Worm (Caenorhabditis elegans): ENCODE measurements around the gene fbxa-224.

Gene fbxa-224

ce11 chrII:7519221-7519620 lies 28.7 kb downstream of the fbxa-224 start, which contains the start of gene glb-9:
Gene glb-9 (minus strand): TSS chrII:7519321.
- TF ChIP-seq zfp-3 (GFP tag; conservative IDR thresholded peaks at IDR 0.05) (no peak), hif-1 (tag; optimal IDR thresholded peaks at IDR 0.05) (no peak), F44E2.7 (GFP tag; IDR thresholded peaks at IDR 0.05) (no peak), set-16 (GFP tag; IDR thresholded peaks at IDR 0.05) (no peak), ceh-28 (tag; optimal IDR thresholded peaks at IDR 0.05) (no peak), F26F4.8 (GFP tag; conservative IDR thresholded peaks at IDR 0.05) (no peak), egl-27 (tag; optimal IDR thresholded peaks at IDR 0.05) (no peak), tra-1 (GFP tag; IDR thresholded peaks at IDR 0.05) (no peak), mep-1 (tag; optimal IDR thresholded peaks at IDR 0.05) (no peak), R02D3.7 (tag; optimal IDR thresholded peaks at IDR 0.05) (no peak), hmg-1.1 (GFP tag; IDR thresholded peaks at IDR 0.05) (no peak), ceh-44 (GFP tag; IDR thresholded peaks at IDR 0.05) (no peak), F10B5.3 (tag; optimal IDR thresholded peaks at IDR 0.05) (no peak), sdz-12 (GFP tag; optimal IDR thresholded peaks at IDR 0.05) (no peak), php-3 (GFP tag; IDR thresholded peaks at IDR 0.05) (no peak), tag-97 (GFP tag; IDR thresholded peaks at IDR 0.05) (no peak), zfp-2 (tag; optimal IDR thresholded peaks at IDR 0.05) (no peak), mxl-2 (GFP tag; conservative IDR thresholded peaks at IDR 0.05) (no peak), ceh-82 (tag; optimal IDR thresholded peaks at IDR 0.05) (no peak), lim-7 (GFP tag; IDR thresholded peaks at IDR 0.05) (no peak)

- TF ChIP-seq fkh-10 (GFP tag; optimal IDR thresholded peaks at IDR 0.05) (no peak), lir-3 (tag; optimal IDR thresholded peaks at IDR 0.05) (no peak), zip-2 (tag; optimal IDR thresholded peaks at IDR 0.05) (no peak)
Measured at ce11 chrII:7505005-7505404, 42.9 kb downstream of the fbxa-224 start, which contains the start of gene C28F5.1. Gene C28F5.1 (plus strand): TSS chrII:7505305.

- no peak for TF ChIP-seq nhr-42 (GFP tag; IDR thresholded peaks at IDR 0.05)
- no peak for TF ChIP-seq skn-1 (tag; optimal IDR thresholded peaks at IDR 0.05)
- TF ChIP-seq lin-38 (GFP tag; IDR thresholded peaks at IDR 0.05) = no peak
- TF ChIP-seq vab-7 (GFP tag; IDR thresholded peaks at IDR 0.05) = no peak
- TF ChIP-seq nhr-28 (tag; optimal IDR thresholded peaks at IDR 0.05) = no peak
- no peak for TF ChIP-seq dmd-9 (GFP tag; IDR thresholded peaks at IDR 0.05)
Measured at ce11 chrII:7499390-7499789, 48.6 kb downstream of the fbxa-224 start, which contains the start of gene srab-14. Gene srab-14 (minus strand): TSS chrII:7499490.

All from whole organism, L4 larva.